Worm (Caenorhabditis elegans) whole organism, L1 larva: ENCODE measurements around the gene mpst-2.

Source experiments
- blmp-1 ChIP-seq: fragments of 150-350 bp; optimal IDR thresholded peaks from 2 replicates; lab custom pipeline; 2014; ENCODE audit warnings: missing biosample characterization, missing genetic modification characterization
- mef-2 ChIP-seq: fragments of 150-350 bp; optimal IDR thresholded peaks from 2 replicates; lab custom pipeline; 2014; ENCODE audit warnings: missing biosample characterization, missing genetic modification characterization
- sup-37 ChIP-seq: fragments of 200-800 bp; sonication (Bioruptor generic); optimal IDR thresholded peaks from 2 replicates; lab custom pipeline; 2018; ENCODE audit warnings: mild to moderate bottlenecking, missing genetic modification characterization, missing compliant biosample characterization
- zag-1 ChIP-seq: fragments of 150-350 bp; optimal IDR thresholded peaks from 2 replicates; lab custom pipeline; 2014; ENCODE audit warnings: missing biosample characterization, missing genetic modification characterization

DNA sequence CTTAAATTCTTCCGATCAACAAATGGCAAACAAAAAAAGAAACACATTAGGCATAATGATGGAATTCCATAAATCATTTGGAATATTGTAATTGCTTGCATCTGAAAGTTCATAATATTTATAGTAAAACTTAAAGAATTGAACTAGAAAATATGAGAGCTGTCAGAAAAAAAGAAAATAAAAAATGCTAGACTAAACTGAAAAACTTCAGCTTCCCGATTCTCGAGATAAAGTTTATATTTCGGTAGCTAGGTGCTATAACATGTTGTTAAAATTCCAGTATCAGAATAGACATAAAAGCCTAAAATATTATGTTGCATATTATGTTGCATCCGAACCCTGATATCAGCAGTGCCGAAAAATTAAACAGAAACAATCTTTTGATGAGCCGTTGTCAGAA is 30.8 kb upstream of the mpst-2 start, which contains the start of gene srg-54:
- TF ChIP-seq zag-1 (tag; lab: Kevin White, UChicago) (no peak), sup-37 (no peak), blmp-1 (no peak), mef-2 (tag; lab: Kevin White, UChicago) (no peak)
